Worm (Caenorhabditis elegans): ENCODE results near the gene nstp-3.

Gene nstp-3

ce11 chrV:5819903-5820302 lies 21.9 kb upstream of the nstp-3 start:
- no peak for TF ChIP-seq med-1 (GFP tag; optimal IDR thresholded peaks at IDR 0.05; ENCODE audit: insufficient read depth)

DNA sequence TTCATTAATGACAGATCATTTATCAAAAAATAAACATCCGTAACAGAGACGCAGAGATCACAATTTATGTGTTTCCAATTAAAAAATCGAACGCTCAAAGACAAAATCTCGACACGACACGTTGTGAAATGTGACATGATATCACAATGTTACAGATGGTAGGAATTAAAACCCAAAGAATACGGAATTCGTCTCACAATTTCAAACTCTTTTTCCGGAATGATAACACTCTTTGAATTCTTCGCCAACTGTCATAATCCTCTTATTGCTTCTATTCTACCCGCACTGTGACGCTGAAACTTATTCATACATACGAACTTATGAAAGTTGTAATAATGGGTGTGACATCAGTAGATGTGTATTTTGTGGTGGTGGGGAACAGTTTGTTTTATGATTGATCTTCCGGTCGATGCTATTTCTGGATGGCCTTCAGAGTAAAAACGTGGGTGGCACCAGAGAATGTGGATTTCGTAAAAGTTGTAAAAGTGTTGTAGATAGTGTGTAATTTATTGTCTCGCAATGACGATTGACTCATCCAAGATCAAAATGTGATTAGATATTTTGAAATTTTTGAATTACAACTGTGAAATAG lies 18.5 kb upstream of the nstp-3 start:
- no peak for TF ChIP-seq flt-1 (GFP tag; IDR thresholded peaks at IDR 0.05)
- no peak for TF ChIP-seq klf-2 (GFP tag; conservative IDR thresholded peaks at IDR 0.05)
- TF ChIP-seq tab-1 (GFP tag; IDR thresholded peaks at IDR 0.05), result no peak
- TF ChIP-seq med-1 (GFP tag; optimal IDR thresholded peaks at IDR 0.05; ENCODE audit: insufficient read depth), result no peak
- TF ChIP-seq ztf-29 (GFP tag; IDR thresholded peaks at IDR 0.05), result no peak
- no peak for TF ChIP-seq ztf-23 (GFP tag; IDR thresholded peaks at IDR 0.05)
- no peak for TF ChIP-seq ref-1 (GFP tag; conservative IDR thresholded peaks at IDR 0.05)
- TF ChIP-seq cog-1 (tag; optimal IDR thresholded peaks at IDR 0.05), result no peak
- no peak for TF ChIP-seq T22C8.4 (GFP tag; IDR thresholded peaks at IDR 0.05)

DNA sequence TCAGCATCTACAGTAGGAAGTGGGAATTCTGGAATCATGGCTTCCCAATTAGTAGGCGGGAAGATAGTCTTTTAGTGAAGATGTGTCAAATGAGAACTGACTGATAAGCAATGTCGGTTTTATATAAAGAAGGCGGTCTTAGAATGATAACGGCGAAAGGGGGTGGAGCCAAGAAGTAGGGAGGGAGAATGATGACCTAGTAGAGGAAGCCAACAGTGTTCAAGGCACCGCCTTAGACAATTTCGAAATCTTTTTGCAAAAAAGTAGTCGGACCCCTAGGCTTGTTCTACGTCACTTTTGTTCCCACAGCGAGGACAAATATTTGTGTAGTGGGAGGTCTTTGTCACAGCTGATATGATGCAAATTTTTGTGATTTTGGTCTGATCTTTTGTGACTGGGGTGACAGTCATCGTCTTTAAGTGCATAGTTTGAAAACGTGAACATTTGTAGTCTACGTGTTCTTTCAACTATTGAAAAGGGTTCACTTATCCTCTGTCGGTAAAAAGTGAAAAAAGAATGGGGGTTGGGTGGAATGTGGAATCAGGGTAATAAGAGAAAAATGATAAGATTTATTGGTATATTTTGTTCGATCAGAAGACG lies 15.1 kb upstream of the nstp-3 start, which contains the start of gene ZC250.4:
ZC250.4 (minus strand) TSS at position 78 of the 600 bp plus-strand sequence.
- TF ChIP-seq ref-1 (GFP tag; conservative IDR thresholded peaks at IDR 0.05) (no peak), tab-1 (GFP tag; IDR thresholded peaks at IDR 0.05) (no peak), ztf-23 (GFP tag; IDR thresholded peaks at IDR 0.05) (no peak), med-1 (GFP tag; optimal IDR thresholded peaks at IDR 0.05; ENCODE audit: insufficient read depth) (no peak), T22C8.4 (GFP tag; IDR thresholded peaks at IDR 0.05) (no peak), cog-1 (tag; optimal IDR thresholded peaks at IDR 0.05) (no peak), flt-1 (GFP tag; IDR thresholded peaks at IDR 0.05) (no peak), ztf-29 (GFP tag; IDR thresholded peaks at IDR 0.05) (no peak), klf-2 (GFP tag; conservative IDR thresholded peaks at IDR 0.05) (no peak)

DNA sequence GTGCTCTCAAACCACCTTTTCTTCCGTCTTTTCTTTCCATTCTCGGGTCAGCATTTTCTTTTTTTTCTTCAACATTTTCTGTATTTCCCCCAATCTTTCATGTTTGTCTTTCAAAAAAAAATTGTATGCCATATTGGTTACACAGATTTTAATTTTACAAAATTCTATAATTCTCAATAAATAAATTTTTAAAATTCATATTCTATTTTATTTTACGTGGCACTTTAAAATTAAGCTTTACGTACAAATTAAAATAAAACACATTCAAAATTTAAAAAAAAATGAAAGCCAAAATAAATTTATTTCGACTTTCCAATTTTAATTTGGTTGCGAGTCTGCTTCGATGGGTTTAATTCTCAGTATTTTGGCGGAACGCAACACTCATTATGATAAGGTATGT lies 7.4 kb upstream of the nstp-3 start, which contains the start of gene ZC250.5:
ZC250.5 (plus strand) TSS at position 301 of the 400 bp plus-strand sequence.
- TF ChIP-seq cog-1 (tag; optimal IDR thresholded peaks at IDR 0.05), result no peak
- no peak for TF ChIP-seq ref-1 (GFP tag; conservative IDR thresholded peaks at IDR 0.05)
- no peak for TF ChIP-seq T22C8.4 (GFP tag; IDR thresholded peaks at IDR 0.05)
- TF ChIP-seq ztf-23 (GFP tag; IDR thresholded peaks at IDR 0.05), result no peak
- TF ChIP-seq med-1 (GFP tag; optimal IDR thresholded peaks at IDR 0.05; ENCODE audit: insufficient read depth), result no peak
- no peak for TF ChIP-seq klf-2 (GFP tag; conservative IDR thresholded peaks at IDR 0.05)
- TF ChIP-seq flt-1 (GFP tag; IDR thresholded peaks at IDR 0.05), result no peak
- TF ChIP-seq ztf-29 (GFP tag; IDR thresholded peaks at IDR 0.05), result no peak
- TF ChIP-seq tab-1 (GFP tag; IDR thresholded peaks at IDR 0.05), result no peak

DNA sequence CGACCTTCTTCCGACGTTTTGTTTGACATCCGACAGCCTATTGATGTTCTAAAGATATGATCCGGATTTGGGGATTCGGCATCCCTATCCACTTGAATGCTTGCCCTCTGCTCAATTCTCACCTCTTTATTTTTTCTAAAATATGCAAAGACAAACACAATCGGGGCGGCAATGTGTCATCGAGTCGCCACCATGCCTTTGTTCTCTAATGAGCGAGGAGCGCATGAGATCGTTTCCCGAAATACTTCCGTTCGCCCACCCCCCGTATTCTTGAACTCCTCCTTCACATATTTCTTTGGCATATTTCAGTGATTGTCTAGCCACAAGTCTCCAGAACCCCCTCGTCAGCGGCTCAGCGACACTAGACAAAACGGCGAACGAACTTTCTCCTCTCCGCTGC lies 1.3 kb upstream of the nstp-3 start, which contains the start of gene cyn-17:
cyn-17 (plus strand) TSS at position 301 of the 400 bp plus-strand sequence.
- no peak for TF ChIP-seq ztf-23 (GFP tag; IDR thresholded peaks at IDR 0.05)
- no peak for TF ChIP-seq med-1 (GFP tag; optimal IDR thresholded peaks at IDR 0.05; ENCODE audit: insufficient read depth)
- no peak for TF ChIP-seq T22C8.4 (GFP tag; IDR thresholded peaks at IDR 0.05)
- no peak for TF ChIP-seq ref-1 (GFP tag; conservative IDR thresholded peaks at IDR 0.05)
- no peak for TF ChIP-seq flt-1 (GFP tag; IDR thresholded peaks at IDR 0.05)
- no peak for TF ChIP-seq cog-1 (tag; optimal IDR thresholded peaks at IDR 0.05)
- no peak for TF ChIP-seq ztf-29 (GFP tag; IDR thresholded peaks at IDR 0.05)
- no peak for TF ChIP-seq klf-2 (GFP tag; conservative IDR thresholded peaks at IDR 0.05)
- TF ChIP-seq tab-1 (GFP tag; IDR thresholded peaks at IDR 0.05), result no peak

DNA sequence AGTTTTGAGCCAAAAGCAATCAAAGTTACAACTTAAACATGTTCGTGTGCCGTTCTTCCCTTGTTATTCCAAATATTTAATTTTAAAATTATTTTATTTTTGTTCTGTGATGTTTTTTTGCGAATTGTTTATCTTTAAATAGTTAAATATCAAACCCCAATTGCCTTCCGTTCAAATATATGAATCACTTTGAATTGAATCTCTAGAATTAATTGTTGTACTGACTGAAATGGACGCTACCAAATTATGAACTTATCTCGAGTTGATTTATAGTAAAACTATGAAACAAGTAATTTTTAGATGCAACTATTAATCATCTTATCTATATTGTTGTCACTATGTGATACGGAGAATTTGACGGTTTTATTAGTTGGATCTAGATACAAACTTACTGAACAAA lies 6.0 kb downstream of the nstp-3 start, which contains the start of gene ZC250.2:
ZC250.2 (plus strand) TSS at position 301 of the 400 bp plus-strand sequence.
- TF ChIP-seq med-1 (GFP tag; optimal IDR thresholded peaks at IDR 0.05; ENCODE audit: insufficient read depth) (no peak), tab-1 (GFP tag; IDR thresholded peaks at IDR 0.05) (no peak), klf-2 (GFP tag; conservative IDR thresholded peaks at IDR 0.05) (no peak), ref-1 (GFP tag; conservative IDR thresholded peaks at IDR 0.05) (no peak), T22C8.4 (GFP tag; IDR thresholded peaks at IDR 0.05) (no peak), flt-1 (GFP tag; IDR thresholded peaks at IDR 0.05) (no peak), ztf-29 (GFP tag; IDR thresholded peaks at IDR 0.05) (no peak)

ce11 chrV:5790497-5791280 lies 7.3 kb downstream of the nstp-3 start, which contains the start of the genes nhr-142 and F44E7.9:
Gene nhr-142, minus strand, starts transcription at chrV:5790553.
Gene F44E7.9, plus strand, starts transcription at chrV:5791230.
- TF ChIP-seq cog-1 (tag; optimal IDR thresholded peaks at IDR 0.05) (peak; percentile 33), tab-1 (GFP tag; IDR thresholded peaks at IDR 0.05) (no peak), med-1 (GFP tag; optimal IDR thresholded peaks at IDR 0.05; ENCODE audit: insufficient read depth) (no peak), ztf-23 (GFP tag; IDR thresholded peaks at IDR 0.05) (peak; percentile 79), flt-1 (GFP tag; IDR thresholded peaks at IDR 0.05) (no peak; the same call in none of the 2 replicates)

- TF ChIP-seq T22C8.4 (GFP tag; IDR thresholded peaks at IDR 0.05) (no peak), ztf-23 (GFP tag; IDR thresholded peaks at IDR 0.05) (no peak), ref-1 (GFP tag; conservative IDR thresholded peaks at IDR 0.05) (no peak), flt-1 (GFP tag; IDR thresholded peaks at IDR 0.05) (no peak), med-1 (GFP tag; optimal IDR thresholded peaks at IDR 0.05; ENCODE audit: insufficient read depth) (no peak), cog-1 (tag; optimal IDR thresholded peaks at IDR 0.05) (no peak), tab-1 (GFP tag; IDR thresholded peaks at IDR 0.05) (no peak), klf-2 (GFP tag; conservative IDR thresholded peaks at IDR 0.05) (no peak), ztf-29 (GFP tag; IDR thresholded peaks at IDR 0.05) (no peak)
Measured at ce11 chrV:5788650-5789049, 9.4 kb downstream of the nstp-3 start.

ce11 chrV:5785372-5785771 lies 12.7 kb downstream of the nstp-3 start, which contains the start of gene F44E7.7:
Gene F44E7.7, minus strand, starts transcription at chrV:5785472.
- TF ChIP-seq ref-1 (GFP tag; conservative IDR thresholded peaks at IDR 0.05) (no peak), T22C8.4 (GFP tag; IDR thresholded peaks at IDR 0.05) (no peak), tab-1 (GFP tag; IDR thresholded peaks at IDR 0.05) (no peak), med-1 (GFP tag; optimal IDR thresholded peaks at IDR 0.05; ENCODE audit: insufficient read depth) (no peak), ztf-23 (GFP tag; IDR thresholded peaks at IDR 0.05) (no peak), klf-2 (GFP tag; conservative IDR thresholded peaks at IDR 0.05) (no peak), ztf-29 (GFP tag; IDR thresholded peaks at IDR 0.05) (no peak), cog-1 (tag; optimal IDR thresholded peaks at IDR 0.05) (no peak), flt-1 (GFP tag; IDR thresholded peaks at IDR 0.05) (no peak)

Measured in whole organism, midembryonic.